Worm (Caenorhabditis elegans): ENCODE results near the gene T08G3.13.

T08G3.13 gene

DNA sequence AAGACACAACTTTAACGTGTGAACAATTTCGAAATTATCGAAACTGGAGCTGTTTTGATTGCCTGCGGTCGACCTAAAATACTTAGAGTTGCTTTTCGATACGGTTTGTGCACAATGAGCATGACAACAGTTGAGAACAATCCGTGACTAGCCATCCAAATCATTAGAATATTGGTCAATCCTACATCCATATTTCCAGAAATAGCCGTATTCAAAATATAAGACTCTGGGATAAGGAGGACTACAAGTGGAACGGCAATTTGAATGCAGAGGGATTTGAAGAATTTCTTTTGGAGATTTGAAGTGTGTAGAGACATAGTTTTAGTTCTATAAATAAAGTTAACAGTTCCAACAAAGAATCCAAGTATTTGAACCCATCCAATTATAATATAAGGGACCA, 11.5 kb downstream of the T08G3.13 start:
- TF ChIP-seq pqm-1 (tag; optimal IDR thresholded peaks at IDR 0.05) (no peak), nhr-11 (tag; optimal IDR thresholded peaks at IDR 0.05) (no peak), fax-1 (tag; optimal IDR thresholded peaks at IDR 0.05) (no peak), ceh-6 (GFP tag; optimal IDR thresholded peaks at IDR 0.05) (no peak), lin-11 (tag; optimal IDR thresholded peaks at IDR 0.05) (no peak), mec-3 (tag; optimal IDR thresholded peaks at IDR 0.05; ENCODE audit: borderline replicate concordance) (no peak), ceh-18 (tag; optimal IDR thresholded peaks at IDR 0.05) (no peak)

DNA sequence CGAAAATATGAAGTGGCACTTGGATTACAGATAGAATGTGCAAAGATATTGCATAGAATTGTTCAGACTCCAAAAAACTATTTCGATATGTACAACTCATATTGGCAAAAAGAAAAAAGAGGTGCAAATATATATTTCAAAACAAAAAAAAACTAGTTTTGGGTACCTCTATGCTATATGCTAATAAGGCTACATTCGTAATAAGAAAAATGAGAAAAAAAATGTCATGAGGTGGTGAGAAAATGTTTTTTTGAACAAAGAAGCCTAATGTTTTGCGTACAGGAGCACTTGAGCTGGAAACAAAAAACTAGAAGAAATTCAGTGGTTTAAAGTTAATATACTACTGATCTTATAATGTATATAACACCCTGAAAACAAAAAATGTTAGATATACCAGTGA, 13.0 kb downstream of the T08G3.13 start, which contains the start of gene srh-142:
Gene srh-142 (minus strand): TSS at position 101 of the 400 bp plus-strand sequence.
- TF ChIP-seq ceh-9 (tag; optimal IDR thresholded peaks at IDR 0.05) (no peak), gmeb-2 (tag; optimal IDR thresholded peaks at IDR 0.05) (no peak), ceh-2 (tag; optimal IDR thresholded peaks at IDR 0.05) (no peak), sdc-2 (tag; optimal IDR thresholded peaks at IDR 0.05) (no peak), lim-6 (tag; optimal IDR thresholded peaks at IDR 0.05) (no peak), Y22D7AL.16 (tag; optimal IDR thresholded peaks at IDR 0.05) (no peak), ceh-45 (GFP tag; IDR thresholded peaks at IDR 0.05) (no peak), che-1 (tag; optimal IDR thresholded peaks at IDR 0.05) (no peak), F13H6.1 (tag; optimal IDR thresholded peaks at IDR 0.05) (no peak), hlh-13 (GFP tag; optimal IDR thresholded peaks at IDR 0.05) (no peak), ceh-24 (tag; optimal IDR thresholded peaks at IDR 0.05) (no peak), npax-4 (tag; optimal IDR thresholded peaks at IDR 0.05) (no peak), unc-3 (GFP tag; conservative IDR thresholded peaks at IDR 0.05) (no peak), unc-3 (tag; optimal IDR thresholded peaks at IDR 0.05) (no peak), pax-1 (tag; optimal IDR thresholded peaks at IDR 0.05) (no peak), rnt-1 (tag; optimal IDR thresholded peaks at IDR 0.05) (no peak), C38D4.7 (GFP tag; optimal IDR thresholded peaks at IDR 0.05) (no peak), mec-3 (tag; optimal IDR thresholded peaks at IDR 0.05; ENCODE audit: borderline replicate concordance) (no peak), unc-86 (tag; optimal IDR thresholded peaks at IDR 0.05) (no peak), dmd-4 (tag; optimal IDR thresholded peaks at IDR 0.05; ENCODE audit: borderline replicate concordance) (no peak)

DNA sequence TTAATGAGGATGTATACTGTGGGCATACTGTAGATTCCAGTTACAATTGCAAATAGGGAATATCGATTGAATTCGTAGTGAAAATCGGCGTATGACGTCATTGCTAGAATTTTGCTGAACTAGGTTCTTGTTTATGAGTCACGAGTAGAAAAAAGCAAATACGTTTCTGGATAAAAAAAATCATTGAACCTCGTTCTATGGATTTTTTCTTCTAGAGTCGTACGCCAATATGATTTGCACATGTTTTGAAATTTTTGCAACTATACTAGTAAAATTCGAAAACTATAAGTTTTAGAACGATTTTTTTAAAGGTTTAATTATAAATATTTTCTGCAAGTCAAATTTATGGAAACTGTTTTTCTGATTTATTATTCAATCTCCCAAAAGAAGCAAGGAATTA, 20.0 kb downstream of the T08G3.13 start, which contains the start of gene sru-44:
Gene sru-44 (minus strand): TSS at position 101 of the 400 bp plus-strand sequence.
- TF ChIP-seq lim-6 (tag; optimal IDR thresholded peaks at IDR 0.05), result no peak
- TF ChIP-seq ceh-31 (tag; optimal IDR thresholded peaks at IDR 0.05), result no peak
- TF ChIP-seq K09A11.1 (tag; optimal IDR thresholded peaks at IDR 0.05; ENCODE audit: insufficient read depth), result no peak
- TF ChIP-seq tbx-7 (tag; optimal IDR thresholded peaks at IDR 0.05), result no peak

DNA sequence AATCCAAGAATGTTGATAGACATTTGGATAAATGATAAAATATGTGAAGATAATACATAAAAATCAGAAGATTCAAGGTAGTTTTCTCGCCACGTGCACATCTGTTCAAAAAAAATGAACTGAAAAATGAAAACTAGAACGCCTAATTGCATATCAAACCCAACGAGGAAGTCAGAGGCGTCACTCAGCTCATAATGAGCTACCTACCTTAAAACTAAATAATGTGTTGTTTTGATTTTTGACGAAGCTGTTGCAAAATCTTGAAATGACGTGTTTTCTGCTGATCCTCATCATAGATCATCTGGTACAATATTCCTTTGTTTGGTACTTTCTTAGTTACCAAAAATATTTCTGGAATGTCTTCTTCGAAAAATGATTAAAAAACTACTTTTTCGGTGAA, 23.1 kb downstream of the T08G3.13 start, which contains the start of gene srh-138:
Gene srh-138 (minus strand): TSS at position 101 of the 400 bp plus-strand sequence.
- TF ChIP-seq pqm-1 (tag; optimal IDR thresholded peaks at IDR 0.05), result no peak
- no peak for TF ChIP-seq sox-2 (GFP tag; IDR thresholded peaks at IDR 0.05)
- no peak for TF ChIP-seq ahr-1 (tag; optimal IDR thresholded peaks at IDR 0.05)
- no peak for TF ChIP-seq rnt-1 (tag; optimal IDR thresholded peaks at IDR 0.05)
- no peak for TF ChIP-seq sdc-2 (tag; optimal IDR thresholded peaks at IDR 0.05)
- no peak for TF ChIP-seq eyg-1 (tag; optimal IDR thresholded peaks at IDR 0.05)
- TF ChIP-seq unc-3 (GFP tag; conservative IDR thresholded peaks at IDR 0.05), result no peak
- no peak for TF ChIP-seq unc-3 (tag; optimal IDR thresholded peaks at IDR 0.05)
- no peak for TF ChIP-seq ceh-24 (tag; optimal IDR thresholded peaks at IDR 0.05)
- TF ChIP-seq pros-1 (tag; optimal IDR thresholded peaks at IDR 0.05), result no peak
- TF ChIP-seq C38D4.7 (GFP tag; optimal IDR thresholded peaks at IDR 0.05), result no peak

DNA sequence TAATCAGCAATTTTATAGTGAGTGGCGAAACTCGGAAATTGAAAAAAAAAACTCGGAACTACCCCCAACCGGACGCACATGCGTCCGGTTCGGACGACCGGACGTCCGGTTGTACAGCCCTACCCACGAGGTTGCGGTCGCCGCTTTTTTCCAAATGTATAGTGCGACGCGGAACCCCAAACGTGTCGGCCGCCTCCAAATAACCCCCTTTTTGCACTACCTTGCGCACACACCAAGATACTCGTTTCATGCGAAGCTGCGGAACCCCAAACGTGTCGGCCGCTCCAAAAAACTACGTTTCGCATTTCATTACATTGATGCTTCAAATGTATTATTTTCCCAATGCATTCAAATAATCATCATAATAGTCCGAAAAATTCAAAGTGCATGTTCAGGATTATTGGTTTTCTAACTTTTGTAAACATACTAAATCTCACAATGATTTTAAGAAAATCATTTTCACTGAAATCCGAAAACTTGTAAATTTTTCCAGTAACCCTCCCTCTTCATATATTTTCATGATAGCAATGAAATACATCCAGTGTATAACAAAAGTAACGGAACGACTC, 24.2 kb downstream of the T08G3.13 start, which contains the start of gene srw-35:
Gene srw-35 (plus strand): TSS at position 519 of the 569 bp plus-strand sequence.
- TF ChIP-seq madf-2 (tag; optimal IDR thresholded peaks at IDR 0.05) (no peak), ceh-9 (tag; optimal IDR thresholded peaks at IDR 0.05) (no peak), ceh-31 (tag; optimal IDR thresholded peaks at IDR 0.05) (no peak), ztf-16 (tag; optimal IDR thresholded peaks at IDR 0.05) (no peak), ceh-48 (tag; optimal IDR thresholded peaks at IDR 0.05) (no peak), ceh-30 (tag; optimal IDR thresholded peaks at IDR 0.05) (no peak), F13H6.1 (tag; optimal IDR thresholded peaks at IDR 0.05) (no peak), npax-4 (tag; optimal IDR thresholded peaks at IDR 0.05) (no peak), odd-2 (tag; optimal IDR thresholded peaks at IDR 0.05) (no peak), pros-1 (tag; optimal IDR thresholded peaks at IDR 0.05) (no peak), pax-1 (tag; optimal IDR thresholded peaks at IDR 0.05) (no peak), pha-4 (tag; optimal IDR thresholded peaks at IDR 0.05) (no peak), Y22D7AL.16 (tag; optimal IDR thresholded peaks at IDR 0.05) (no peak), C38D4.7 (GFP tag; optimal IDR thresholded peaks at IDR 0.05) (no peak), syd-9 (tag; optimal IDR thresholded peaks at IDR 0.05) (no peak), lim-6 (tag; optimal IDR thresholded peaks at IDR 0.05) (no peak), pag-3 (tag; optimal IDR thresholded peaks at IDR 0.05; ENCODE audit: borderline replicate concordance) (no peak), ceh-2 (tag; optimal IDR thresholded peaks at IDR 0.05) (no peak), K09A11.1 (tag; optimal IDR thresholded peaks at IDR 0.05; ENCODE audit: insufficient read depth) (no peak)
